Fruit fly (Drosophila melanogaster) whole organism, prepupa: ENCODE measurements around the gene CG10508.

Experiments
- Blimp-1 ChIP-seq: fragments of 200-800 bp; sonication (Bioruptor generic); optimal IDR thresholded peaks from 3 replicates; lab custom pipeline; 2017; ENCODE audit warnings: missing biosample characterization, missing genetic modification characterization, mild to moderate bottlenecking, moderate library complexity, missing genetic modification reagents
- CG10631 ChIP-seq: fragments of 200-800 bp; sonication (Bioruptor generic); optimal IDR thresholded peaks from 2 replicates; lab custom pipeline; 2016; ENCODE audit warnings: missing biosample characterization, missing genetic modification characterization
- CG10669 ChIP-seq: fragments of 200-800 bp; sonication (Bioruptor generic); optimal IDR thresholded peaks from 3 replicates; lab custom pipeline; 2018; ENCODE audit warnings: missing biosample characterization, mild to moderate bottlenecking, missing genetic modification characterization, moderate library complexity
- CG11294 ChIP-seq: fragments of 200-800 bp; sonication (Bioruptor generic); IDR thresholded peaks from 2 replicates; pipeline ENCODE4 v1.3.6; 2022; ENCODE audit warnings: missing biosample characterization, missing genetic modification characterization
- CG11762 ChIP-seq: fragments of 200-800 bp; sonication (Bioruptor generic); optimal IDR thresholded peaks from 3 replicates; lab custom pipeline; 2016; ENCODE audit warnings: missing biosample characterization, missing genetic modification characterization; ENCODE audit not compliant: insufficient read depth
- CG11902 ChIP-seq: fragments of 200-800 bp; sonication (Bioruptor generic); optimal IDR thresholded peaks from 3 replicates; lab custom pipeline; 2016; ENCODE audit warnings: missing biosample characterization, missing genetic modification characterization
- CG15336 ChIP-seq: fragments of 200-800 bp; sonication (Bioruptor generic); IDR thresholded peaks from 2 replicates; pipeline ENCODE4 v1.3.6; 2022; ENCODE audit warnings: missing biosample characterization, missing genetic modification characterization
- CG31627 ChIP-seq: fragments of 200-800 bp; sonication (Bioruptor generic); optimal IDR thresholded peaks from 3 replicates; lab custom pipeline; 2016; ENCODE audit warnings: missing biosample characterization, missing genetic modification characterization
- CG32006 ChIP-seq: fragments of 200-800 bp; sonication (Bioruptor generic); optimal IDR thresholded peaks from 3 replicates; lab custom pipeline; 2017; ENCODE audit warnings: missing biosample characterization, mild to moderate bottlenecking, missing genetic modification characterization
- CG34406 ChIP-seq: fragments of 200-800 bp; sonication (Bioruptor generic); optimal IDR thresholded peaks from 3 replicates; lab custom pipeline; 2016; ENCODE audit warnings: missing biosample characterization, missing genetic modification characterization
- CG3919 ChIP-seq: fragments of 200-800 bp; sonication (Bioruptor generic); optimal IDR thresholded peaks from 3 replicates; lab custom pipeline; 2016; ENCODE audit warnings: missing biosample characterization, missing genetic modification characterization
- CG4318 ChIP-seq: fragments of 200-800 bp; sonication (Bioruptor generic); optimal IDR thresholded peaks from 3 replicates; lab custom pipeline; 2017; ENCODE audit warnings: missing biosample characterization, mild to moderate bottlenecking, missing genetic modification characterization
- CG6276 ChIP-seq: fragments of 200-800 bp; sonication (Bioruptor generic); optimal IDR thresholded peaks from 2 replicates; lab custom pipeline; 2017; ENCODE audit warnings: missing biosample characterization, mild to moderate bottlenecking, missing genetic modification characterization
- CG6792 ChIP-seq: fragments of 200-800 bp; sonication (Bioruptor generic); optimal IDR thresholded peaks from 3 replicates; lab custom pipeline; 2016; ENCODE audit warnings: missing biosample characterization, missing genetic modification characterization
- CG7368 ChIP-seq: fragments of 200-800 bp; sonication (Bioruptor generic); optimal IDR thresholded peaks from 3 replicates; lab custom pipeline; 2016; ENCODE audit warnings: missing biosample characterization, missing genetic modification characterization
- CG8119 ChIP-seq: fragments of 200-800 bp; sonication (Bioruptor generic); IDR thresholded peaks from 3 replicates; pipeline ENCODE4 v1.3.6; 2022; ENCODE audit warnings: missing biosample characterization, missing genetic modification characterization
- CG8319 ChIP-seq: fragments of 200-800 bp; sonication (Bioruptor generic); optimal IDR thresholded peaks from 3 replicates; lab custom pipeline; 2016; ENCODE audit warnings: missing biosample characterization, missing genetic modification characterization
- CG8632 ChIP-seq: fragments of 200-800 bp; sonication (Bioruptor generic); optimal IDR thresholded peaks from 3 replicates; lab custom pipeline; 2016; ENCODE audit warnings: missing biosample characterization, missing genetic modification characterization
- CG9139 ChIP-seq: fragments of 200-800 bp; sonication (Bioruptor generic); optimal IDR thresholded peaks from 3 replicates; lab custom pipeline; 2017; ENCODE audit warnings: missing biosample characterization, mild to moderate bottlenecking, missing genetic modification characterization
- Eip78C ChIP-seq: fragments of 200-800 bp; sonication (Bioruptor generic); peaks from one replicate; lab custom pipeline; 2016; ENCODE audit warnings: missing biosample characterization, missing genetic modification characterization
- Eip93F ChIP-seq: fragments of 200-800 bp; sonication (Bioruptor generic); optimal IDR thresholded peaks from 2 replicates; lab custom pipeline; 2016; ENCODE audit warnings: missing biosample characterization, mild to moderate bottlenecking, missing genetic modification characterization
- Ets21C ChIP-seq: fragments of 200-800 bp; sonication (Bioruptor generic); optimal IDR thresholded peaks from 3 replicates; lab custom pipeline; 2016; ENCODE audit warnings: missing biosample characterization, missing genetic modification characterization
- Ets96B ChIP-seq: fragments of 200-800 bp; optimal IDR thresholded peaks from 2 replicates; lab custom pipeline; 2019; ENCODE audit warnings: missing biosample characterization, mild to moderate bottlenecking, missing genetic modification characterization, moderate library complexity
- Gug ChIP-seq: fragments of 200-800 bp; sonication (Bioruptor generic); IDR thresholded peaks from 2 replicates; pipeline ENCODE4 v1.3.6; 2022; ENCODE audit warnings: missing biosample characterization, missing genetic modification characterization
- Lpt ChIP-seq: fragments of 200-800 bp; sonication (Bioruptor generic); optimal IDR thresholded peaks from 3 replicates; lab custom pipeline; 2016; ENCODE audit warnings: missing biosample characterization, missing genetic modification characterization
- Met ChIP-seq: fragments of 200-800 bp; sonication (Bioruptor generic); optimal IDR thresholded peaks from 3 replicates; lab custom pipeline; 2016; ENCODE audit warnings: missing biosample characterization, missing genetic modification characterization
- OdsH ChIP-seq: fragments of 200-800 bp; sonication (Bioruptor generic); optimal IDR thresholded peaks from 3 replicates; lab custom pipeline; 2016; ENCODE audit warnings: missing biosample characterization, missing genetic modification characterization
- Smox ChIP-seq: fragments of 200-800 bp; sonication (Bioruptor generic); optimal IDR thresholded peaks from 3 replicates; lab custom pipeline; 2016; ENCODE audit warnings: missing biosample characterization, missing genetic modification characterization
- Sox14 ChIP-seq: fragments of 200-800 bp; sonication (Bioruptor generic); optimal IDR thresholded peaks from 3 replicates; lab custom pipeline; 2016; ENCODE audit warnings: missing biosample characterization, missing genetic modification characterization
- Sox15 ChIP-seq: fragments of 200-800 bp; sonication (Bioruptor generic); optimal IDR thresholded peaks from 3 replicates; lab custom pipeline; 2016; ENCODE audit warnings: missing biosample characterization, missing genetic modification characterization
- achi ChIP-seq: fragments of 200-800 bp; sonication (Bioruptor generic); optimal IDR thresholded peaks from 3 replicates; lab custom pipeline; 2016; ENCODE audit warnings: missing biosample characterization, missing genetic modification characterization
- acj6 ChIP-seq: fragments of 200-800 bp; sonication (Bioruptor generic); optimal IDR thresholded peaks from 3 replicates; lab custom pipeline; 2016; ENCODE audit warnings: missing biosample characterization, missing genetic modification characterization
- dac ChIP-seq: fragments of 200-800 bp; sonication (Bioruptor generic); optimal IDR thresholded peaks from 2 replicates; lab custom pipeline; 2017; ENCODE audit warnings: missing biosample characterization, mild to moderate bottlenecking, missing genetic modification characterization
- dsx ChIP-seq: fragments of 200-800 bp; optimal IDR thresholded peaks from 3 replicates; lab custom pipeline; 2019; ENCODE audit warnings: missing biosample characterization, mild to moderate bottlenecking, missing genetic modification characterization, moderate library complexity; ENCODE audit not compliant: poor library complexity, severe bottlenecking
- eg ChIP-seq: fragments of 200-800 bp; sonication (Bioruptor generic); IDR thresholded peaks from 3 replicates; pipeline ENCODE4 v1.3.6; 2022; ENCODE audit warnings: missing biosample characterization, missing genetic modification characterization
- esn ChIP-seq: fragments of 200-800 bp; sonication (Bioruptor generic); optimal IDR thresholded peaks from 2 replicates; lab custom pipeline; 2016; ENCODE audit warnings: missing biosample characterization, mild to moderate bottlenecking, missing genetic modification characterization, moderate library complexity
- fd59A ChIP-seq: fragments of 200-800 bp; sonication (Bioruptor generic); optimal IDR thresholded peaks from 2 replicates; lab custom pipeline; 2017; ENCODE audit warnings: missing biosample characterization, mild to moderate bottlenecking, missing genetic modification characterization, missing genetic modification reagents
- fd85E ChIP-seq: fragments of 200-800 bp; sonication (Bioruptor generic); optimal IDR thresholded peaks from 3 replicates; lab custom pipeline; 2016; ENCODE audit warnings: missing biosample characterization, missing genetic modification characterization
- fkh ChIP-seq: fragments of 200-800 bp; sonication (Bioruptor generic); optimal IDR thresholded peaks from 3 replicates; lab custom pipeline; 2017; ENCODE audit warnings: missing biosample characterization, mild to moderate bottlenecking, missing genetic modification characterization, moderate library complexity
- net ChIP-seq: fragments of 200-800 bp; sonication (Bioruptor generic); optimal IDR thresholded peaks from 3 replicates; lab custom pipeline; 2016; ENCODE audit warnings: missing biosample characterization, missing genetic modification characterization
- pdm3 ChIP-seq: fragments of 200-800 bp; sonication (Bioruptor generic); optimal IDR thresholded peaks from 3 replicates; lab custom pipeline; 2016; ENCODE audit warnings: missing biosample characterization, missing genetic modification characterization
- salr ChIP-seq, 2 experiments: fragments of 200-800 bp; sonication (Bioruptor generic); optimal IDR thresholded peaks; 3 replicates each; lab custom pipeline; 2016 to 2018; ENCODE audit warnings: missing biosample characterization in 2 of 2, missing genetic modification characterization in 2 of 2, mild to moderate bottlenecking in 1 of 2
- spab ChIP-seq: fragments of 200-800 bp; sonication (Bioruptor generic); optimal IDR thresholded peaks from 2 replicates; lab custom pipeline; 2017; ENCODE audit warnings: missing biosample characterization, mild to moderate bottlenecking, missing genetic modification characterization, missing genetic modification reagents
- ss ChIP-seq, 2 experiments: fragments of 200-800 bp; sonication (Bioruptor generic); optimal IDR thresholded peaks; 2 replicates in 1 of 2; 3 replicates in 1 of 2; lab custom pipeline; 2017 to 2018; ENCODE audit warnings: mild to moderate bottlenecking in 2 of 2, missing biosample characterization in 2 of 2, missing genetic modification characterization in 2 of 2, moderate library complexity in 1 of 2
- svp ChIP-seq: fragments of 200-800 bp; sonication (Bioruptor generic); peaks from one replicate; lab custom pipeline; 2016; ENCODE audit warnings: missing biosample characterization, missing genetic modification characterization
- topi ChIP-seq: fragments of 200-800 bp; sonication (Bioruptor generic); optimal IDR thresholded peaks from 3 replicates; lab custom pipeline; 2016; ENCODE audit warnings: missing biosample characterization, missing genetic modification characterization
- vri ChIP-seq: fragments of 200-800 bp; sonication (Bioruptor generic); optimal IDR thresholded peaks from 3 replicates; lab custom pipeline; 2016; ENCODE audit warnings: missing biosample characterization, mild to moderate bottlenecking, missing genetic modification characterization

The CG10508 gene

DNA sequence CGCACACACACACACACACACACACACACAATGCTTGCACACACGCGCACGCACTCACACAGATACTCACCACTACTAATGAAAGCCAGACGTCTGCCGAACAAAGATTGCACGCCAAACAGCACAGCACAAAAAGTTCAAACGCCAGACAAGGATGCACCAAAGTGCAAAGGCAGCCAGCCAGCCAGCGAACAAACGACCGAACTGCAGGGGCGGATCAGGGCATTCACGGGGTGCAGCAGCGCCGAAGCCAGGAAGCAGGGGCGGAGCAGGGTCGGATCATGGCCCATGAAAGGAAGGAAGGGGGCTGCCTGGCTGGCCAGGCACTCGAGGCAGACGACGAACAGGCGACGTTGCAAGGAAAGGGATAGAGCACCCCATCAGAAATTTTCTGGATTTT lies 42.5 kb downstream of the CG10508 start (continued):
- TF ChIP-seq CG31627 (GFP tag; lab: Kevin White, UChicago) (no peak), CG7368 (GFP tag; lab: Kevin White, UChicago) (no peak), Sox14 (no peak), Smox (GFP tag; lab: Kevin White, UChicago) (no peak), CG6276 (no peak), achi (GFP tag; lab: Kevin White, UChicago) (no peak)

DNA sequence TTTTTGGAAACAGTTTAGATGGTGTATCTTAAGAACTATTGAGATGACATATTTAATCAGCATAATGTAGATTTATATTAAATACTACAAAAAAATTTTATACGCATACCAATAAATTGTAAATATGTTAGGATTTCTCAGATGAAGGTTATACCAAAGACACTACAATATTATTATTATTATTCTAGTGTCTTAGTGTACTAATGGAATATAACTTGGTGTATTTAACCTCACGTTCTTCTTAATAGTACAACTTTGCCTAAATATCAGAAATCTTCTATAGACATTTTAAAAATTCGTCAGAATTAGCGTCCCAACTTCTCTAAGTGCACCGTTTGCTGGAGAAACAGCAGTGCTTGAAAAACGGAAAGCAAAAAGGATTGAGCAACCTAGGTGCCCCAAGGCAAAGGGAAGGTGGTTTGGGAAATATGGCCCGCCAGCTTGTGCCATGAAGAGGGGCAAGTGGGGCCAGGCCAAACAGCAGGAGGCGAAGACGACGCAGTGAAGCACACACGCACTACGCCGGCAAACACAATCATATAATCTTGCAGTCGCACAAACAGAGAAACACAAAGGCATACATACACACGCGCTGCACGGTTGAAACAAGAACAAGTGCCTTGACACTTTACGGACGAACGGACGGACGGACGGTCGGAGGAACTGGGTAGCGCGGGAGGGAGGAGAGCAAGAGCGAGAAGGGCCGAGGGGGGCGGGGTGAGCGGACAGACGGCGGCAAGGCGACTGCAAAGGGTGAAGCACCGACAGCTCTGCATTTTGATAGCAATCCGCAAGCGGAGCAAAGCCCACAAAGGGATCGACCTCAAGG lies 43.1 kb downstream of the CG10508 start:
- TF ChIP-seq Ets96B (tag; lab: Kevin White, UChicago) = peak; percentile 80
- TF ChIP-seq spab (GFP tag; lab: Kevin White, UChicago) = peak; percentile 79
- TF ChIP-seq eg (GFP tag; lab: Robert Waterston, UW) = no peak
- peak; percentile 69 for TF ChIP-seq svp (GFP tag; lab: Kevin White, UChicago)
- no peak for TF ChIP-seq CG31627 (GFP tag; lab: Kevin White, UChicago)
- TF ChIP-seq Blimp-1 (GFP tag; lab: Kevin White, UChicago) = no peak
- TF ChIP-seq Sox14 = no peak
- TF ChIP-seq CG15336 = no peak
- peak; percentile 56 for TF ChIP-seq Smox (GFP tag; lab: Kevin White, UChicago)
- TF ChIP-seq ss (GFP tag; optimal IDR thresholded peaks at IDR 0.05; lab: Kevin White, UChicago) = no peak
- TF ChIP-seq pdm3 = peak; percentile 42
- TF ChIP-seq CG11294 (GFP tag; lab: Robert Waterston, UW) = no peak
- peak; percentile 68 for TF ChIP-seq topi (GFP tag; lab: Kevin White, UChicago)
- TF ChIP-seq CG6792 (GFP tag; lab: Kevin White, UChicago) = peak; percentile 39
- peak; percentile 65 for TF ChIP-seq acj6
- TF ChIP-seq net (GFP tag; lab: Kevin White, UChicago) = peak; percentile 34
- TF ChIP-seq CG7368 (GFP tag; lab: Kevin White, UChicago) = no peak
- TF ChIP-seq OdsH (GFP tag; lab: Kevin White, UChicago) = peak; percentile 47
- peak; percentile 83 for TF ChIP-seq CG10631
- TF ChIP-seq fd59A = peak; percentile 51
- peak; percentile 80 for TF ChIP-seq CG10669 (GFP tag; lab: Kevin White, UChicago)
- no peak for TF ChIP-seq vri
- peak; percentile 1 to 80 for TF ChIP-seq salr (GFP tag; optimal IDR thresholded peaks at IDR 0.05; lab: Kevin White, UChicago)
- TF ChIP-seq Met (GFP tag; lab: Kevin White, UChicago) = peak; percentile 49
- TF ChIP-seq Lpt = no peak
- TF ChIP-seq CG34406 (GFP tag; lab: Kevin White, UChicago) = peak; percentile 53
- TF ChIP-seq CG9139 (GFP tag; lab: Kevin White, UChicago) = no peak
- TF ChIP-seq CG3919 (GFP tag; lab: Kevin White, UChicago) = peak; percentile 66
- peak; percentile 47 for TF ChIP-seq dsx (GFP tag; lab: Kevin White, UChicago)
- peak; percentile 50 for TF ChIP-seq achi (GFP tag; lab: Kevin White, UChicago)
- TF ChIP-seq Ets21C (GFP tag; lab: Kevin White, UChicago) = no peak
- TF ChIP-seq esn (GFP tag; lab: Kevin White, UChicago) = peak; percentile 80
- no peak for TF ChIP-seq dac (GFP tag; lab: Kevin White, UChicago)
- TF ChIP-seq fkh = peak; percentile 59
- TF ChIP-seq CG11902 (GFP tag; lab: Kevin White, UChicago) = peak; percentile 28
- peak; percentile 36 for TF ChIP-seq CG32006
- TF ChIP-seq Sox15 (GFP tag; lab: Kevin White, UChicago) = peak; percentile 31
- no peak for TF ChIP-seq Eip93F (GFP tag; lab: Kevin White, UChicago)
- no peak for TF ChIP-seq CG11762
- TF ChIP-seq CG8632 (GFP tag; lab: Kevin White, UChicago) = peak; percentile 55
- no peak for TF ChIP-seq CG8119 (GFP tag; lab: Robert Waterston, UW)
- TF ChIP-seq Gug (GFP tag; lab: Robert Waterston, UW) = no peak
- peak; percentile 99 for TF ChIP-seq Eip78C (GFP tag; lab: Kevin White, UChicago)
- TF ChIP-seq CG4318 (GFP tag; lab: Kevin White, UChicago) = no peak
- TF ChIP-seq fd85E (GFP tag; lab: Kevin White, UChicago) = no peak
- TF ChIP-seq CG6276 = no peak
- TF ChIP-seq CG8319 (GFP tag; lab: Kevin White, UChicago) = peak; percentile 31
